Fruit fly (Drosophila melanogaster) whole organism: ENCODE data around the gene Liprin-beta.

ENCODE experiments used
- CG8478 ChIP-seq: fragments of >200 bp; optimal IDR thresholded peaks from 2 replicates; lab custom pipeline; 2018; ENCODE audit warnings: inconsistent platforms
- Dll ChIP-seq: fragments of >200 bp; optimal IDR thresholded peaks from 2 replicates; lab custom pipeline; 2017
- EcR ChIP-seq, 2 experiments: fragments of >200 bp; optimal IDR thresholded peaks; 2 replicates each; lab custom pipeline; 2017; ENCODE audit warnings: missing biosample characterization in 2 of 2, missing genetic modification characterization in 2 of 2, missing genetic modification reagents in 2 of 2
- pan ChIP-seq: fragments of >200 bp; optimal IDR thresholded peaks from 2 replicates; lab custom pipeline; 2017
- psq ChIP-seq: fragments of >200 bp; optimal IDR thresholded peaks from 2 replicates; lab custom pipeline; 2017

dm6 chr3L:13519555-13520284, 6.7 kb downstream of the Liprin-beta start, which contains the start of gene CG10710:
- no peak for TF ChIP-seq pan
- no peak for TF ChIP-seq psq (lab: Kevin White, UChicago)
- no peak for TF ChIP-seq Dll (lab: Kevin White, UChicago)
- no peak for TF ChIP-seq EcR (GFP tag; optimal IDR thresholded peaks at IDR 0.05; lab: Kevin White, UChicago)
- no peak for TF ChIP-seq CG8478 (lab: Kevin White, UChicago)
